Worm (Caenorhabditis elegans) whole organism, late embryonic: Measurements from ENCODE around the gene chil-16.

Experiments
- C38D4.7 ChIP-seq: fragments of 200-800 bp; sonication (Bioruptor generic); optimal IDR thresholded peaks from 2 replicates; lab custom pipeline; 2018; ENCODE audit warnings: mild to moderate bottlenecking, missing genetic modification characterization, moderate library complexity, missing compliant biosample characterization
- F13H6.1 ChIP-seq: sonication (generic microtip); optimal IDR thresholded peaks from 2 replicates; lab custom pipeline; 2016; ENCODE audit warnings: missing genetic modification characterization, missing compliant biosample characterization
- K09A11.1 ChIP-seq: sonication (generic microtip); optimal IDR thresholded peaks from 2 replicates; lab custom pipeline; 2017; ENCODE audit warnings: antibody characterized with exemption, mild to moderate bottlenecking, missing genetic modification characterization, missing compliant biosample characterization; ENCODE audit not compliant: insufficient read depth
- ceh-14 ChIP-seq: sonication (generic microtip); optimal IDR thresholded peaks from 2 replicates; lab custom pipeline; 2016; ENCODE audit warnings: missing genotype, missing genetic modification characterization, missing compliant biosample characterization
- ceh-2 ChIP-seq: sonication (generic microtip); optimal IDR thresholded peaks from 2 replicates; lab custom pipeline; 2016; ENCODE audit warnings: missing genotype, missing genetic modification characterization, missing compliant biosample characterization
- ceh-22 ChIP-seq: sonication (generic microtip); optimal IDR thresholded peaks from 2 replicates; lab custom pipeline; 2017; ENCODE audit warnings: missing biosample characterization, missing genetic modification characterization
- ceh-34 ChIP-seq: sonication (generic microtip); optimal IDR thresholded peaks from 2 replicates; lab custom pipeline; 2016; ENCODE audit warnings: mild to moderate bottlenecking, missing genetic modification characterization, missing compliant biosample characterization
- ceh-45 ChIP-seq: fragments of 200-800 bp; sonication (Bioruptor generic); IDR thresholded peaks from 2 replicates; pipeline ENCODE4 v1.3.6; 2022; ENCODE audit warnings: missing genetic modification reagents, missing genetic modification characterization, missing compliant biosample characterization
- ceh-48 ChIP-seq: sonication (generic microtip); optimal IDR thresholded peaks from 2 replicates; lab custom pipeline; 2016; ENCODE audit warnings: missing genetic modification characterization, inconsistent platforms, missing compliant biosample characterization
- ceh-6 ChIP-seq: fragments of 200-800 bp; sonication (Bioruptor generic); optimal IDR thresholded peaks from 2 replicates; lab custom pipeline; 2018; ENCODE audit warnings: mild to moderate bottlenecking, missing genetic modification characterization, missing compliant biosample characterization
- che-1 ChIP-seq: sonication (generic microtip); optimal IDR thresholded peaks from 2 replicates; lab custom pipeline; 2016; ENCODE audit warnings: mild to moderate bottlenecking, missing genetic modification characterization, missing compliant biosample characterization
- elt-2 ChIP-seq: sonication (generic microtip); optimal IDR thresholded peaks from 2 replicates; lab custom pipeline; 2016; ENCODE audit warnings: missing genetic modification reagents, missing genetic modification characterization, missing compliant biosample characterization
- elt-4 ChIP-seq: sonication (generic microtip); optimal IDR thresholded peaks from 2 replicates; lab custom pipeline; 2016; ENCODE audit warnings: missing genetic modification characterization, missing compliant biosample characterization
- ets-4 ChIP-seq: sonication (generic microtip); optimal IDR thresholded peaks from 2 replicates; lab custom pipeline; 2016; ENCODE audit warnings: missing genetic modification characterization, missing compliant biosample characterization
- fkh-6 ChIP-seq: sonication (generic microtip); optimal IDR thresholded peaks from 2 replicates; lab custom pipeline; 2016; ENCODE audit warnings: missing genetic modification characterization, missing compliant biosample characterization
- hlh-13 ChIP-seq: fragments of 200-800 bp; sonication (Bioruptor generic); optimal IDR thresholded peaks from 2 replicates; lab custom pipeline; 2018; ENCODE audit warnings: mild to moderate bottlenecking, missing genetic modification characterization, missing compliant biosample characterization
- hlh-30 ChIP-seq: sonication (generic microtip); optimal IDR thresholded peaks from 2 replicates; lab custom pipeline; 2017; ENCODE audit warnings: antibody characterized with exemption, missing genetic modification characterization, missing compliant biosample characterization; ENCODE audit not compliant: insufficient read depth
- hlh-8 ChIP-seq: sonication (generic microtip); optimal IDR thresholded peaks from 2 replicates; lab custom pipeline; 2016; ENCODE audit warnings: missing genotype, missing genetic modification characterization, missing compliant biosample characterization
- lin-11 ChIP-seq: fragments of 200-800 bp; sonication (Bioruptor generic); optimal IDR thresholded peaks from 2 replicates; lab custom pipeline; 2018; ENCODE audit warnings: mild to moderate bottlenecking, missing genetic modification characterization, missing compliant biosample characterization
- mec-3 ChIP-seq: sonication (generic microtip); optimal IDR thresholded peaks from 2 replicates; lab custom pipeline; 2016; ENCODE audit warnings: borderline replicate concordance, missing genetic modification characterization, missing compliant biosample characterization
- nfya-1 ChIP-seq: sonication (generic microtip); optimal IDR thresholded peaks from 2 replicates; lab custom pipeline; 2017; ENCODE audit warnings: missing genetic modification characterization, mild to moderate bottlenecking, missing compliant biosample characterization, antibody characterized with exemption, moderate library complexity
- nhr-232 ChIP-seq: sonication (generic microtip); optimal IDR thresholded peaks from 2 replicates; lab custom pipeline; 2016; ENCODE audit warnings: missing genetic modification characterization, missing compliant biosample characterization
- pag-3 ChIP-seq: sonication (generic microtip); optimal IDR thresholded peaks from 2 replicates; lab custom pipeline; 2016; ENCODE audit warnings: missing compliant biosample characterization, missing genetic modification characterization, borderline replicate concordance
- pax-1 ChIP-seq: fragments of 150-350 bp; optimal IDR thresholded peaks from 2 replicates; lab custom pipeline; 2014; ENCODE audit warnings: missing biosample characterization, missing genetic modification characterization
- pqm-1 ChIP-seq: sonication (generic microtip); optimal IDR thresholded peaks from 2 replicates; lab custom pipeline; 2016; ENCODE audit warnings: missing genetic modification characterization, missing compliant biosample characterization
- pros-1 ChIP-seq: fragments of 150-350 bp; optimal IDR thresholded peaks from 2 replicates; lab custom pipeline; 2014; ENCODE audit warnings: missing biosample characterization, missing genetic modification reagents, missing genetic modification characterization
- ref-2 ChIP-seq: sonication (generic microtip); optimal IDR thresholded peaks from 2 replicates; lab custom pipeline; 2016; ENCODE audit warnings: missing genetic modification characterization, missing compliant biosample characterization
- sdc-2 ChIP-seq: sonication (generic microtip); optimal IDR thresholded peaks from 2 replicates; lab custom pipeline; 2016; ENCODE audit warnings: missing genotype, missing genetic modification characterization, missing compliant biosample characterization
- sox-2 ChIP-seq: fragments of 200-800 bp; sonication (Bioruptor generic); IDR thresholded peaks from 2 replicates; pipeline ENCODE4 v1.3.6; 2022; ENCODE audit warnings: missing genetic modification reagents, missing genetic modification characterization, missing compliant biosample characterization
- sox-4 ChIP-seq: sonication (generic microtip); optimal IDR thresholded peaks from 2 replicates; lab custom pipeline; 2017; ENCODE audit warnings: mild to moderate bottlenecking, missing genetic modification characterization, inconsistent platforms, missing compliant biosample characterization
- syd-9 ChIP-seq: sonication (generic microtip); optimal IDR thresholded peaks from 2 replicates; lab custom pipeline; 2016; ENCODE audit warnings: mild to moderate bottlenecking, missing genetic modification characterization, moderate library complexity, missing compliant biosample characterization
- tbx-2 ChIP-seq: sonication (generic microtip); optimal IDR thresholded peaks from 2 replicates; lab custom pipeline; 2016; ENCODE audit warnings: missing genetic modification characterization, missing compliant biosample characterization
- unc-3 ChIP-seq, 2 experiments: fragments of 200-800 bp in 1 of 2; sonication (Bioruptor generic) in 1 of 2; sonication (generic microtip) in 1 of 2; conservative IDR thresholded peaks in 1 of 2; optimal IDR thresholded peaks in 1 of 2; 2 replicates each; pipeline versions ENCODE4 v1.3.6 to Lab custom; 2016 to 2022; ENCODE audit warnings: missing compliant biosample characterization in 2 of 2, missing genetic modification characterization in 2 of 2, missing genetic modification reagents in 1 of 2
- unc-55 ChIP-seq: sonication (generic microtip); optimal IDR thresholded peaks from 2 replicates; lab custom pipeline; 2017; ENCODE audit warnings: missing biosample characterization, missing genetic modification reagents, missing genetic modification characterization
- zip-5 ChIP-seq: sonication (generic microtip); optimal IDR thresholded peaks from 2 replicates; lab custom pipeline; 2016; ENCODE audit warnings: missing genetic modification characterization, missing compliant biosample characterization

Gene chil-16

DNA sequence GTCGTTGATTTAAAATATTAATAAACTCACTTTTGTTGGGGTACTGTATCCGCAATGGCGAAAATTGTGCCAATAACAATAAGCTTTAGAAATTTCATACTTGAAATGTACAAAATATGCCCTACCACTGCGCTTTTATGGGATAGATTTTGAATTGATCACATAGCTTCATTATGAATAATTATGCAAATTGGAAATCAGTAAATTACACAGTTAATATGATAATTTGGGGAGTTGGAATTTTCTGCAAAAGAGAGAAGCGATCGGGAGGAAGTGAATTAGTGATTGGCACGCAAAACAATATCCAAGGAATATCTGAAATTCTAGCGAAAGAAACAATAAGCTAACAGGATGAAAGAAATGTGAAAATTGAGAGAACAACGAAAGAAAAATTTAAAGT is 15.7 kb downstream of the chil-16 start, which contains the start of gene M176.10:
M176.10 (minus strand) TSS at position 101 of the 400 bp plus-strand sequence.
- TF ChIP-seq C38D4.7 = no peak
- no peak for TF ChIP-seq K09A11.1 (tag; lab: Kevin White, UChicago)
- no peak for TF ChIP-seq fkh-6 (tag; lab: Kevin White, UChicago)
- no peak for TF ChIP-seq ceh-14
- TF ChIP-seq ceh-22 (tag; lab: Kevin White, UChicago) = no peak
- no peak for TF ChIP-seq ceh-6 (GFP tag; lab: Kevin White, UChicago)
- TF ChIP-seq F13H6.1 (tag; lab: Kevin White, UChicago) = no peak
- TF ChIP-seq pros-1 (tag; lab: Kevin White, UChicago) = no peak
- no peak for TF ChIP-seq pax-1 (tag; lab: Kevin White, UChicago)
- no peak for TF ChIP-seq syd-9 (tag; lab: Kevin White, UChicago)
- no peak for TF ChIP-seq ref-2
- no peak for TF ChIP-seq pqm-1
- no peak for TF ChIP-seq hlh-8 (tag; lab: Kevin White, UChicago)
- TF ChIP-seq zip-5 (tag; lab: Kevin White, UChicago) = no peak
- no peak for TF ChIP-seq che-1 (tag; lab: Kevin White, UChicago)

DNA sequence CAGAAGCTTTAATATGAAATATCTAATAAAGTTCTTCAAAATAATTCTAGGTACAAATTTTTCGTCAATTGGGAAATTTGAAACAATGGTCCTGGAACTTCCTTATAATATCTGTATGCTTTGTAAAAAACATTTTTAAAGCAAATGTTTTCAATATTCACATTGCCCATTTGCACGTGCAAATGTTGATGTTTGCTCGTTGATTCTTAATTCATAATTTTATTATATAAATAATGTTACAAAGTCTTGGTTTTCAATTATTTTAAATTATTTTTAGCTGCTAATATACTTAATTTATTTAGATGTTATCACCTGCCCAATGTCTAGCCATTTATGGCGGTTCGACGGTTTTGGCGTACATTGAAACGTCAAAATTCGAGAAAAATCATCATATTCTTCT is 19.8 kb downstream of the chil-16 start, which contains the start of gene M176.11:
M176.11 (plus strand) TSS at position 301 of the 400 bp plus-strand sequence.
- TF ChIP-seq tbx-2 (tag; lab: Kevin White, UChicago) (no peak), hlh-13 (no peak), elt-4 (tag; lab: Kevin White, UChicago) (no peak), ceh-6 (GFP tag; lab: Kevin White, UChicago) (no peak), nhr-232 (tag; lab: Kevin White, UChicago) (no peak), unc-3 (GFP tag; conservative IDR thresholded peaks at IDR 0.05; lab: Robert Waterston, UW) (no peak), unc-3 (tag; optimal IDR thresholded peaks at IDR 0.05; lab: Kevin White, UChicago) (no peak), lin-11 (tag; lab: Kevin White, UChicago) (no peak), ets-4 (tag; lab: Kevin White, UChicago) (no peak)
- TF ChIP-seq, all 69 proteins: peak for 0

DNA sequence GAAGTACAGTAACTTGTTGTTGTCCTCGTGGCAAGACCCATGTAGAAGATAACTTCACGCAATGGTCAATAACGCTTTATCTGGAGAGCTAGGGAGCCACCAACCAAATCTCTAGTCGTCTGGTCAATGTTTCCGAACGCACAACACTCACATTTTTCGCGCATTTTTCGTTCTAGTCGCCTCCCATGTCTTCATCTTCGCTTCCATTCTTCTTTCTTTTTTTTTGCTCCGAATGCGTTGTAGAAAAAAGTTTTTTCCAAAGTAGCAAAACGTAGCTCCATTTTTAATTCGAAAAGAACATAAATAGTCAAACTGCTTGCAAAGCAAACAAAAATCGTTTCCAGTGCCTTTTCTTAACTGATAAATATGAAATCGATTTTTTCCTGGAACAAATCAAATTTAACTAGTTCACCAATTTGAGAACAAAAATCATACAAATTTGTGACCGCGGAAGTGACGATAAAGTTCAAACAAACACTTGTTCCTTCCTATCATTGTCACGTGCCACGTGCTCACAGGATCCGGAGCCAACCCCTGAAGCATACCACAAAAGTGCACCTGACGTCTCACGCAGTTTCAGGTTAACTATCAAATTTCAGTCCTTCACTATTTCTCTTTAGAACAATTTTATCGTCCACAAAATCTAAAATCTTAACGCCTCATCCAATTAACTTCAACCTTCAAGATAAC is 22.8 kb downstream of the chil-16 start:
- TF ChIP-seq sox-4 (tag; lab: Kevin White, UChicago) (no peak), sdc-2 (tag; lab: Kevin White, UChicago) (no peak), tbx-2 (tag; lab: Kevin White, UChicago) (no peak), ceh-34 (tag; lab: Kevin White, UChicago) (no peak), hlh-30 (tag; lab: Kevin White, UChicago) (no peak), pax-1 (tag; lab: Kevin White, UChicago) (no peak), ceh-2 (tag; lab: Kevin White, UChicago) (no peak), sox-2 (GFP tag; lab: Robert Waterston, UW) (no peak), ceh-48 (tag; lab: Kevin White, UChicago) (no peak), pag-3 (tag; lab: Kevin White, UChicago) (no peak), mec-3 (no peak), unc-55 (GFP tag; lab: Kevin White, UChicago) (no peak), hlh-13 (no peak), nfya-1 (tag; lab: Kevin White, UChicago) (no peak), ceh-45 (GFP tag; lab: Robert Waterston, UW) (no peak)

DNA sequence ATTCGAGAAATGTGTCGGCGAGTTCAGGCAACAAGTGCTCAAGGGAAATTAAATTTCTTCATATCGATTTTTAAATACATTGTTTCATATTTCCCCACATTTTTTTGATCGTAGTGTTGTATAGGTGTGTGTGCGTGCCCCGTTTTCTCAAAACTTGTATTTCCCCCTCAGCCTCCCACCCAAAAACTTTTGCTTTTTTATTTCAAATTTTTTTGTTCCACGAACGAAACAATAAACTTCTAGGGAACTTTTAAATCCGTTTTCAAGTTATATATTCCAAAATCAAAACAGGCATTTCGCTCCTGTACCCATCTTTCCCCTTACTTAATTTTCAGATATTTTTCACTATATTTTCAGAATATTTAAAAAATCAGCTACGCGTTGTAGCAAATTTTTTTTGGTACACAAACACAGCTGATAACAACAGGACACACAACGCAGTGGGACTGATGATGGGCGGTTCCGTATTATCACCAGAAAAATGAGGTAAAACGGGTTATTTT is 23.6 kb downstream of the chil-16 start, which contains the start of the genes M176.4 and M176.16:
M176.4 (plus strand) TSS at position 301 of the 503 bp plus-strand sequence.
M176.16 (plus strand) TSS at position 453 of the 503 bp plus-strand sequence.
- TF ChIP-seq elt-2 (tag; lab: Kevin White, UChicago) = peak; percentile 22
- no peak for TF ChIP-seq pax-1 (tag; lab: Kevin White, UChicago)
